Fruit fly (Drosophila melanogaster) Kc167 (cell line): ENCODE measurements around the gene CG16758.

Experiments used
- Myc ChIP-seq: fragments of >200 bp; optimal IDR thresholded peaks from 2 replicates; lab custom pipeline; 2017; ENCODE audit warnings: missing external identifiers
- Sin3A ChIP-seq: fragments of >200 bp; optimal IDR thresholded peaks from 2 replicates; lab custom pipeline; 2018; ENCODE audit warnings: missing external identifiers
- h ChIP-seq: fragments of >200 bp; optimal IDR thresholded peaks from 3 replicates; lab custom pipeline; 2018; ENCODE audit warnings: missing external identifiers
- insv ChIP-seq: fragments of >200 bp; optimal IDR thresholded peaks from 3 replicates; lab custom pipeline; 2018; ENCODE audit warnings: missing external identifiers
- psq ChIP-seq: fragments of >200 bp; optimal IDR thresholded peaks from 2 replicates; lab custom pipeline; 2017; ENCODE audit warnings: missing external identifiers
- ttk ChIP-seq: sonication (Bioruptor generic); optimal IDR thresholded peaks from 2 replicates; lab custom pipeline; 2017; ENCODE audit warnings: missing external identifiers

dm6 chr3L:2489855-2490254, 13.6 kb downstream of the CG16758 start:
- TF ChIP-seq h (lab: Kevin White, UChicago) (no peak), Sin3A (lab: Kevin White, UChicago) (no peak), psq (lab: Kevin White, UChicago) (no peak), Myc (lab: Kevin White, UChicago) (no peak), insv (lab: Kevin White, UChicago) (no peak), ttk (lab: Kevin White, UChicago) (no peak)
